Fruit fly (Drosophila melanogaster): ENCODE results near the gene CG8661.

CG8661 gene

DNA sequence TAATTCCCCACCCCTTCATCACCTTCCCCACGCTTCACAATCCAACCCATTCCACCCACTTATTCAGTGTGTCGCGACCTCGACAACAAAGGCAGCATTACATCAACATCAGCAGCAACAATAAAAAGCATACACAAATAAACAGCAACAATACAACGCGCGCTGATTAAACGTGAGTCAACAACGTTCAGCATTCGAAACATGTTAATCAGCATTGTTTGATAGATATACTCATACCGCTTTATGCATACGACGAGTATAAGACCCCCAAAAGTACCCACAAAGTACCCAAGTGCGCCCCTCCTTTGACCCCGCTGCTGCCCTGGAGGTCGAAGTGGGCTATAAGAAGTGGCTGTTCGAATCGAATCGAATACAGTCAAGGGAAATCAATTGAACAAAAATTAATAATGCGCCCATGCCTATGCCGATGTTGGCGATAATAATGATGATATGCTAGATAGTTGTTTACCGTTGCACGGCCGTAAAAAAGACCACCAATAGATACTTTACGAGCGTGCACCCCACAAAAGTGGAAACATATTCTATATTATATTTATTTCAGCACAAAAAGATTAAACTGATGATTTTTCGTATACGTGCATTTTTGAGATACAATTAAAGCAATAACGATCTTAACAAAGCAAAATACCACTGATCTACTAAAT, 10.0 kb upstream of the CG8661 start (continued):
- peak; percentile 13 for TF ChIP-seq CG8281 (tag; optimal IDR thresholded peaks at IDR 0.05)
- TF ChIP-seq CG9609 (GFP tag; optimal IDR thresholded peaks at IDR 0.05): no peak
- TF ChIP-seq Stat92E (GFP tag; optimal IDR thresholded peaks at IDR 0.05): no peak
- TF ChIP-seq Doc3 (GFP tag; IDR thresholded peaks at IDR 0.05; ENCODE audit: partially characterized antibody): no peak
- no peak for TF ChIP-seq Mrtf (GFP tag; IDR thresholded peaks at IDR 0.05)
- TF ChIP-seq Fer1 (GFP tag; optimal IDR thresholded peaks at IDR 0.05): peak; percentile 57
- peak; percentile 47 for TF ChIP-seq caup (GFP tag; optimal IDR thresholded peaks at IDR 0.05; ENCODE audit: severe bottlenecking)
- TF ChIP-seq CG12942 (GFP tag; optimal IDR thresholded peaks at IDR 0.05): no peak
- TF ChIP-seq Ets65A (GFP tag): peak; percentile 53
- TF ChIP-seq wek (GFP tag; optimal IDR thresholded peaks at IDR 0.05): peak; percentile 52
- TF ChIP-seq org-1 (GFP tag; optimal IDR thresholded peaks at IDR 0.05): peak; percentile 28
- TF ChIP-seq Doc2 (GFP tag; IDR thresholded peaks at IDR 0.05): no peak
- peak; percentile 37 for TF ChIP-seq CG5180 (GFP tag; optimal IDR thresholded peaks at IDR 0.05)
- TF ChIP-seq sens (GFP tag): peak; percentile 70
- peak; percentile 58 for TF ChIP-seq CG10543 (GFP tag; optimal IDR thresholded peaks at IDR 0.05)
- TF ChIP-seq Hr78 (GFP tag; optimal IDR thresholded peaks at IDR 0.05): peak in 1 of 2 experiments; percentile 95
- peak; percentile 7 for TF ChIP-seq odd (GFP tag; optimal IDR thresholded peaks at IDR 0.05)
- TF ChIP-seq ATbp (GFP tag; optimal IDR thresholded peaks at IDR 0.05): peak; percentile 34
- 0 out of 2 replicates have a peak, but pooled peaks have one; percentile 15 for TF ChIP-seq CG32767 (GFP tag; IDR thresholded peaks at IDR 0.05)
- no peak for TF ChIP-seq CG8290 (GFP tag; optimal IDR thresholded peaks at IDR 0.05)
- TF ChIP-seq CG8290 (tag; optimal IDR thresholded peaks at IDR 0.05): peak in 1 of 2 experiments; percentile 68
- TF ChIP-seq Mes4 (GFP tag; optimal IDR thresholded peaks at IDR 0.05): peak; percentile 16
- peak; percentile 42 for TF ChIP-seq CrebB (tag; optimal IDR thresholded peaks at IDR 0.05)
- TF ChIP-seq D19B (GFP tag; optimal IDR thresholded peaks at IDR 0.05): no peak
- TF ChIP-seq amos (GFP tag; IDR thresholded peaks at IDR 0.05; ENCODE audit: partially characterized antibody): no peak
- TF ChIP-seq hkb (optimal IDR thresholded peaks at IDR 0.05): no peak
- TF ChIP-seq hkb (GFP tag; IDR thresholded peaks at IDR 0.05): peak; percentile 55; the same call in 1 of the 2 replicates
- TF ChIP-seq pita (GFP tag; optimal IDR thresholded peaks at IDR 0.05): no peak
- no peak for TF ChIP-seq CG17359 (tag; optimal IDR thresholded peaks at IDR 0.05)
- no peak for TF ChIP-seq Taf1 (GFP tag; IDR thresholded peaks at IDR 0.05)

DNA sequence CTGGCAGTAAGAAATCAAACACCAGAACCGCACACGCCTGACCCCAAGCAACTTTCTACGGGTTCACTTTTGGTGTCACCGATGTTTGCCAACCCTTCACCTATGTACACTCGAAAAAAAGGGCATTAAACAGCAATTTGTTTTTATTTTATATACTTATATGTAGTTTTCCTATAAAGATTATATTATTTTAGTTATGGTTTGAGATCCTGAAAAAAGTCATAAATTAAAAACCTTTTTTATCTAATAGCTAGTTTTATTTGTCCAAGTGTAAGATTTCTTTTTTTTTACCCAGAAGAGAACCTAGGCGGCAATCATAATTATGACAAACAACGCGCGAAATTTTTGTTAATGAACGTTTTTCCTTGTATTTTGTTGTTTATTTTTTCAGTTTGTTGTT, 9.1 kb upstream of the CG8661 start:
- TF ChIP-seq CG42726 (GFP tag; IDR thresholded peaks at IDR 0.05; ENCODE audit: partially characterized antibody) (no peak), GATAe (GFP tag; conservative IDR thresholded peaks at IDR 0.05) (no peak), NFAT (GFP tag; IDR thresholded peaks at IDR 0.05) (no peak), D (optimal IDR thresholded peaks at IDR 0.05) (no peak), D (GFP tag; optimal IDR thresholded peaks at IDR 0.05) (peak; percentile 7), vvl (GFP tag; IDR thresholded peaks at IDR 0.05) (peak; percentile 58), CG15601 (tag; optimal IDR thresholded peaks at IDR 0.05) (peak; percentile 24), CG7963 (GFP tag; IDR thresholded peaks at IDR 0.05; ENCODE audit: partially characterized antibody) (no peak), CG18262 (tag; optimal IDR thresholded peaks at IDR 0.05) (peak; percentile 63), lab (GFP tag; optimal IDR thresholded peaks at IDR 0.05) (peak; percentile 65), sima (GFP tag; optimal IDR thresholded peaks at IDR 0.05) (no peak), Mad (GFP tag; optimal IDR thresholded peaks at IDR 0.05) (no peak), oc (tag; optimal IDR thresholded peaks at IDR 0.05) (no peak), gcm2 (GFP tag; optimal IDR thresholded peaks at IDR 0.05) (no peak), Nf-YC (tag; optimal IDR thresholded peaks at IDR 0.05) (peak; percentile 5), CG17568 (GFP tag; optimal IDR thresholded peaks at IDR 0.05) (no peak), bcd (GFP tag; optimal IDR thresholded peaks at IDR 0.05) (peak; percentile 49), CG4730 (GFP tag; IDR thresholded peaks at IDR 0.05) (peak; percentile 53), CG6175 (GFP tag; IDR thresholded peaks at IDR 0.05) (no peak), CG8478 (optimal IDR thresholded peaks at IDR 0.05) (no peak), en (GFP tag; optimal IDR thresholded peaks at IDR 0.05) (no peak), CG15479 (GFP tag; optimal IDR thresholded peaks at IDR 0.05) (no peak)
